Fruit fly (Drosophila melanogaster): ENCODE results near the gene trp.

dm6 chr3R:29869350-29869688 lies 50.8 kb downstream of the trp start, which contains the start of gene CG34133:
- no peak for TF ChIP-seq EcR (GFP tag; optimal IDR thresholded peaks at IDR 0.05)
- TF ChIP-seq CG17806 (tag; optimal IDR thresholded peaks at IDR 0.05): no peak
- TF ChIP-seq fd96Ca (GFP tag; IDR thresholded peaks at IDR 0.05): no peak
- TF ChIP-seq Snoo (tag; optimal IDR thresholded peaks at IDR 0.05): no peak
- no peak for TF ChIP-seq CG13204 (GFP tag; optimal IDR thresholded peaks at IDR 0.05)

Measured in whole organism, pupa.